Comparison of ENCODE assay signal across 4 worm cellular contexts in the genomic region with DNA sequence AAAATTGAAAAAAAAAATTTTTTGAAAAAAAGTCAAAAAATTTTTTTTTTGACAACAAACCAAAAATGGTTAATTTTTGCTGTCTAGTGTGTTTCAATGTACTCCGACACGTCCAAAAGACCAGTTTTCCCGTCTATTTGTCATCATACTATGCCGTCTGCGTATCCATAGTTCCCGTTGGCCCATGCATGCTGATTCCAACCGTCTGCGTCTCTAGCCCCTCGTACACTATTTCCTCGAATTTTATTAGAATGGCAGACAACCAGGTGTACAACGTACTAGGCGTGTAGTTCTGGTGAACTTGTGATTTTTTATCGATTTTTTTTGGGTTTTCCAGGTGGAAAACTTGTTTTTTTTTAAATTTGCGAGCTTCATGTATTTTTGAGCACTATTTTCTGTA.
A peak's percentile ranks its signal among the peaks of the same experiment; 100 is the strongest.
TF ChIP-seq lines count a peak whose summit lies in the region.

No protein-coding gene starts in this region.

TF ChIP-seq in whole organism, L1 larva, 84 proteins besides CTCF, POLR2A, EP300 and RAD21 (continued from another document):
- TF ChIP-seq grh-1 (GFP tag; IDR thresholded peaks at IDR 0.05; lab: Robert Waterston, UW) = peak; percentile 87
- TF ChIP-seq zip-4 (GFP tag; optimal IDR thresholded peaks at IDR 0.05; lab: Kevin White, UChicago) = no peak
- peak; percentile 28 to 58 for TF ChIP-seq lsy-2 (tag; optimal IDR thresholded peaks at IDR 0.05; lab: Kevin White, UChicago)
- TF ChIP-seq hlh-17 (GFP tag; optimal IDR thresholded peaks at IDR 0.05; lab: Kevin White, UChicago; ENCODE audit: borderline replicate concordance) = no peak
- peak; percentile 46 for TF ChIP-seq nhr-90 (tag; optimal IDR thresholded peaks at IDR 0.05; lab: Kevin White, UChicago; ENCODE audit: poor library complexity)
- peak in 1 of 2 experiments; percentile 82 for TF ChIP-seq mdl-1 (tag; optimal IDR thresholded peaks at IDR 0.05; lab: Kevin White, UChicago)
- TF ChIP-seq nhr-47 (tag; optimal IDR thresholded peaks at IDR 0.05; lab: Kevin White, UChicago) = peak; percentile 52
- TF ChIP-seq blmp-1 (tag; optimal IDR thresholded peaks at IDR 0.05; lab: Kevin White, UChicago) = peak; percentile 51
- TF ChIP-seq nhr-77 (tag; optimal IDR thresholded peaks at IDR 0.05; lab: Kevin White, UChicago) = peak; percentile 46
- peak; percentile 23 for TF ChIP-seq fos-1 (tag; optimal IDR thresholded peaks at IDR 0.05; lab: Kevin White, UChicago)
- no peak for TF ChIP-seq lin-39 (tag; optimal IDR thresholded peaks at IDR 0.05; lab: Kevin White, UChicago)
- TF ChIP-seq aly-2 (tag; optimal IDR thresholded peaks at IDR 0.05; lab: Kevin White, UChicago) = no peak
- peak; percentile 19 for TF ChIP-seq xbp-1 (tag; optimal IDR thresholded peaks at IDR 0.05; lab: Kevin White, UChicago)
- TF ChIP-seq swsn-7 (tag; optimal IDR thresholded peaks at IDR 0.05; lab: Kevin White, UChicago) = peak; percentile 43
- no peak for TF ChIP-seq lin-13 (GFP tag; optimal IDR thresholded peaks at IDR 0.05; lab: Kevin White, UChicago)
- TF ChIP-seq lin-14 (GFP tag; optimal IDR thresholded peaks at IDR 0.05; lab: Kevin White, UChicago) = peak; percentile 79
- peak; percentile 99 for TF ChIP-seq skn-1 (tag; optimal IDR thresholded peaks at IDR 0.05; lab: Kevin White, UChicago)
- peak; percentile 12 for TF ChIP-seq elt-2 (tag; optimal IDR thresholded peaks at IDR 0.05; lab: Kevin White, UChicago)
- no peak for TF ChIP-seq ceh-8 (GFP tag; optimal IDR thresholded peaks at IDR 0.05; lab: Kevin White, UChicago)

TF ChIP-seq in whole organism, L2 larva, 48 proteins besides CTCF, POLR2A, EP300 and RAD21 (continued from another document):
- TF ChIP-seq fos-1 (tag; optimal IDR thresholded peaks at IDR 0.05; lab: Kevin White, UChicago) = peak; percentile 83
- no peak for TF ChIP-seq nhr-23 (tag; optimal IDR thresholded peaks at IDR 0.05; lab: Kevin White, UChicago)
- no peak for TF ChIP-seq unc-62 (GFP tag; optimal IDR thresholded peaks at IDR 0.05; lab: Kevin White, UChicago)
- TF ChIP-seq lsy-2 (tag; optimal IDR thresholded peaks at IDR 0.05; lab: Kevin White, UChicago) = peak in 1 of 2 experiments; percentile 53
- TF ChIP-seq ceh-16 (tag; optimal IDR thresholded peaks at IDR 0.05; lab: Kevin White, UChicago) = no peak
- TF ChIP-seq lin-11 (tag; optimal IDR thresholded peaks at IDR 0.05; lab: Kevin White, UChicago) = no peak
- peak; percentile 51 for TF ChIP-seq egl-27 (tag; optimal IDR thresholded peaks at IDR 0.05; lab: Kevin White, UChicago)
- no peak for TF ChIP-seq nhr-237 (tag; optimal IDR thresholded peaks at IDR 0.05; lab: Kevin White, UChicago)
- peak; percentile 62 for TF ChIP-seq sma-3 (GFP tag; optimal IDR thresholded peaks at IDR 0.05; lab: Kevin White, UChicago)
- TF ChIP-seq ceh-82 (tag; optimal IDR thresholded peaks at IDR 0.05; lab: Kevin White, UChicago) = no peak
- TF ChIP-seq nhr-12 (tag; optimal IDR thresholded peaks at IDR 0.05; lab: Kevin White, UChicago) = no peak
- TF ChIP-seq unc-55 (GFP tag; optimal IDR thresholded peaks at IDR 0.05; lab: Kevin White, UChicago) = no peak
- TF ChIP-seq nhr-77 (tag; optimal IDR thresholded peaks at IDR 0.05; lab: Kevin White, UChicago) = no peak
- no peak for TF ChIP-seq elt-1 (tag; optimal IDR thresholded peaks at IDR 0.05; lab: Kevin White, UChicago)
- TF ChIP-seq gmeb-1 (tag; optimal IDR thresholded peaks at IDR 0.05; lab: Kevin White, UChicago) = peak; percentile 64

TF ChIP-seq in whole organism, L3 larva, 47 proteins besides CTCF, POLR2A, EP300 and RAD21 (continued from another document):
- no peak for TF ChIP-seq mdl-1 (tag; optimal IDR thresholded peaks at IDR 0.05; lab: Kevin White, UChicago)
- no peak for TF ChIP-seq ceh-16 (tag; optimal IDR thresholded peaks at IDR 0.05; lab: Kevin White, UChicago)
- TF ChIP-seq lin-15B (tag; optimal IDR thresholded peaks at IDR 0.05; lab: Kevin White, UChicago) = peak; percentile 26
- no peak for TF ChIP-seq egl-5 (tag; optimal IDR thresholded peaks at IDR 0.05; lab: Kevin White, UChicago)
- peak; percentile 45 for TF ChIP-seq jun-1 (tag; optimal IDR thresholded peaks at IDR 0.05; lab: Kevin White, UChicago)
- TF ChIP-seq nhr-12 (tag; optimal IDR thresholded peaks at IDR 0.05; lab: Kevin White, UChicago) = no peak
- no peak for TF ChIP-seq nhr-67 (tag; optimal IDR thresholded peaks at IDR 0.05; lab: Kevin White, UChicago)
- TF ChIP-seq fkh-10 (GFP tag; optimal IDR thresholded peaks at IDR 0.05; lab: Kevin White, UChicago) = no peak
- TF ChIP-seq pha-4 (tag; optimal IDR thresholded peaks at IDR 0.05; lab: Kevin White, UChicago) = peak; percentile 83
- no peak for TF ChIP-seq nhr-237 (tag; optimal IDR thresholded peaks at IDR 0.05; lab: Kevin White, UChicago)
- no peak for TF ChIP-seq elt-1 (tag; optimal IDR thresholded peaks at IDR 0.05; lab: Kevin White, UChicago)
- no peak for TF ChIP-seq R02D3.7 (tag; optimal IDR thresholded peaks at IDR 0.05; lab: Kevin White, UChicago)

TF ChIP-seq in whole organism, L4 larva, 104 proteins besides CTCF, POLR2A, EP300 and RAD21 (continued from another document):
- TF ChIP-seq jun-1 (tag; optimal IDR thresholded peaks at IDR 0.05; lab: Kevin White, UChicago) = peak; percentile 10
- TF ChIP-seq mxl-3 (GFP tag; optimal IDR thresholded peaks at IDR 0.05; lab: Kevin White, UChicago) = peak; percentile 79
- peak; percentile 84 for TF ChIP-seq nhr-28 (tag; optimal IDR thresholded peaks at IDR 0.05; lab: Kevin White, UChicago)
- TF ChIP-seq madf-5 (GFP tag; IDR thresholded peaks at IDR 0.05; lab: Robert Waterston, UW) = no peak
- TF ChIP-seq hmg-1.1 (GFP tag; IDR thresholded peaks at IDR 0.05; lab: Robert Waterston, UW) = peak; percentile 68; the same call in 1 of the 2 replicates
- TF ChIP-seq lin-38 (GFP tag; IDR thresholded peaks at IDR 0.05; lab: Robert Waterston, UW) = peak; percentile 16; the same call in 1 of the 2 replicates
- peak in 1 of 2 experiments; percentile 53 for TF ChIP-seq hif-1 (tag; optimal IDR thresholded peaks at IDR 0.05; lab: Kevin White, UChicago)
- TF ChIP-seq ceh-28 (tag; optimal IDR thresholded peaks at IDR 0.05; lab: Kevin White, UChicago) = peak; percentile 20
- no peak for TF ChIP-seq saeg-2 (GFP tag; IDR thresholded peaks at IDR 0.05; lab: Robert Waterston, UW)
- TF ChIP-seq hlh-30 (tag; optimal IDR thresholded peaks at IDR 0.05; lab: Kevin White, UChicago; ENCODE audit: insufficient read depth) = peak; percentile 90
